Fruit fly (Drosophila melanogaster) whole organism, embryonic: Measurements from ENCODE around the gene CG31431.

Source experiments
- BEAF-32 ChIP-seq: fragments of 200-800 bp; sonication (Bioruptor generic); optimal IDR thresholded peaks from 3 replicates; lab custom pipeline; 2017; ENCODE audit warnings: missing biosample characterization, missing genetic modification characterization, mild to moderate bottlenecking, moderate library complexity, missing genetic modification reagents
- Bdp1 ChIP-seq: fragments of 200-800 bp; sonication (Bioruptor generic); optimal IDR thresholded peaks from 3 replicates; lab custom pipeline; 2016; ENCODE audit warnings: missing biosample characterization, missing genetic modification characterization
- CG10209 ChIP-seq: fragments of 200-800 bp; sonication (Bioruptor generic); optimal IDR thresholded peaks from 3 replicates; lab custom pipeline; 2017; ENCODE audit warnings: missing biosample characterization, mild to moderate bottlenecking, missing genetic modification characterization, missing genetic modification reagents
- CG10654 ChIP-seq: fragments of 200-800 bp; sonication (Bioruptor generic); optimal IDR thresholded peaks from 2 replicates; lab custom pipeline; 2016; ENCODE audit warnings: missing biosample characterization, missing genetic modification characterization
- CG11504 ChIP-seq: fragments of 200-800 bp; sonication (Bioruptor generic); optimal IDR thresholded peaks from 3 replicates; lab custom pipeline; 2019; ENCODE audit warnings: missing biosample characterization, mild to moderate bottlenecking, missing genetic modification characterization, moderate library complexity
- CG14860 ChIP-seq: fragments of 200-800 bp; sonication (Bioruptor generic); IDR thresholded peaks from 3 replicates; pipeline ENCODE4 v1.3.6; 2022; ENCODE audit warnings: missing biosample characterization, missing genetic modification characterization; ENCODE audit not compliant: partially characterized antibody
- CG14965 ChIP-seq: fragments of 200-800 bp; sonication (Bioruptor generic); optimal IDR thresholded peaks from 2 replicates; lab custom pipeline; 2016; ENCODE audit warnings: missing biosample characterization, missing genetic modification characterization, borderline replicate concordance
- CG1603 ChIP-seq: fragments of 200-800 bp; sonication (Bioruptor generic); optimal IDR thresholded peaks from 2 replicates; lab custom pipeline; 2019; ENCODE audit warnings: missing biosample characterization, mild to moderate bottlenecking, missing genetic modification characterization, moderate library complexity
- CG2120 ChIP-seq: fragments of 200-800 bp; sonication (Bioruptor generic); optimal IDR thresholded peaks from 3 replicates; lab custom pipeline; 2016; ENCODE audit warnings: missing biosample characterization, missing genetic modification characterization
- CG2875 ChIP-seq: fragments of 200-800 bp; sonication (Bioruptor generic); optimal IDR thresholded peaks from 2 replicates; lab custom pipeline; 2017; ENCODE audit warnings: missing biosample characterization, mild to moderate bottlenecking, missing genetic modification characterization, missing genetic modification reagents
- CG31224 ChIP-seq: fragments of 200-800 bp; sonication (Bioruptor generic); IDR thresholded peaks from 2 replicates; pipeline ENCODE4 v1.3.6; 2022; ENCODE audit warnings: missing biosample characterization, missing genetic modification characterization
- CG3281 ChIP-seq: fragments of 200-800 bp; sonication (Bioruptor generic); optimal IDR thresholded peaks from 3 replicates; lab custom pipeline; 2017; ENCODE audit warnings: missing biosample characterization, mild to moderate bottlenecking, missing genetic modification characterization
- CG3407 ChIP-seq: fragments of 200-800 bp; sonication (Bioruptor generic); optimal IDR thresholded peaks from 2 replicates; lab custom pipeline; 2018; ENCODE audit warnings: missing biosample characterization, mild to moderate bottlenecking, missing genetic modification characterization
- CG3847 ChIP-seq: fragments of 200-800 bp; sonication (Bioruptor generic); IDR thresholded peaks from 2 replicates; pipeline ENCODE4 v1.3.6; 2022; ENCODE audit warnings: missing biosample characterization, missing genetic modification characterization
- CG5180 ChIP-seq: fragments of 200-800 bp; sonication (Bioruptor generic); optimal IDR thresholded peaks from 3 replicates; lab custom pipeline; 2017; ENCODE audit warnings: missing biosample characterization, missing genetic modification characterization, mild to moderate bottlenecking, moderate library complexity, missing genetic modification reagents
- CG6689 ChIP-seq: fragments of 200-800 bp; sonication (Bioruptor generic); IDR thresholded peaks from 2 replicates; pipeline ENCODE4 v1.3.6; 2022; ENCODE audit warnings: missing biosample characterization, missing genetic modification characterization
- CG9797 ChIP-seq: fragments of 200-800 bp; sonication (Bioruptor generic); optimal IDR thresholded peaks from 3 replicates; lab custom pipeline; 2018; ENCODE audit warnings: missing biosample characterization, mild to moderate bottlenecking, missing genetic modification characterization
- CoRest ChIP-seq: fragments of 200-800 bp; sonication (Bioruptor generic); optimal IDR thresholded peaks from 3 replicates; lab custom pipeline; 2018; ENCODE audit warnings: missing biosample characterization, mild to moderate bottlenecking, missing genetic modification characterization, moderate library complexity
- Ets97D ChIP-seq: fragments of 200-800 bp; sonication (Bioruptor generic); optimal IDR thresholded peaks from 3 replicates; lab custom pipeline; 2016; ENCODE audit warnings: missing biosample characterization, missing genetic modification characterization
- Fer2 ChIP-seq: fragments of 200-800 bp; sonication (Bioruptor generic); optimal IDR thresholded peaks from 2 replicates; lab custom pipeline; 2018; ENCODE audit warnings: missing biosample characterization, mild to moderate bottlenecking, missing genetic modification characterization, moderate library complexity
- Hr3 ChIP-seq: fragments of 200-800 bp; sonication (Bioruptor generic); optimal IDR thresholded peaks from 3 replicates; lab custom pipeline; 2016; ENCODE audit warnings: missing biosample characterization, missing genetic modification characterization
- Lhr ChIP-seq: fragments of 200-800 bp; sonication (Bioruptor generic); optimal IDR thresholded peaks from 3 replicates; lab custom pipeline; 2017; ENCODE audit warnings: mild to moderate bottlenecking, missing biosample characterization, missing genetic modification reagents, missing genetic modification characterization
- Med ChIP-seq: fragments of 200-800 bp; sonication (Bioruptor generic); peaks from one replicate; lab custom pipeline; 2016; ENCODE audit warnings: missing biosample characterization, missing genetic modification characterization, mild to moderate bottlenecking, inconsistent platforms, moderate library complexity
- Nf-YC ChIP-seq: fragments of 200-800 bp; optimal IDR thresholded peaks from 3 replicates; lab custom pipeline; 2019; ENCODE audit warnings: missing biosample characterization, mild to moderate bottlenecking, missing genetic modification characterization, moderate library complexity
- NfI ChIP-seq: fragments of 200-800 bp; sonication (Bioruptor generic); optimal IDR thresholded peaks from 3 replicates; lab custom pipeline; 2018; ENCODE audit warnings: missing biosample characterization, mild to moderate bottlenecking, missing genetic modification characterization, moderate library complexity
- Optix ChIP-seq: fragments of 200-800 bp; sonication (Bioruptor generic); IDR thresholded peaks from 3 replicates; pipeline ENCODE4 v1.3.6; 2022; ENCODE audit warnings: missing biosample characterization, missing genetic modification characterization
- Sin3A ChIP-seq: fragments of >200 bp; optimal IDR thresholded peaks from 2 replicates; lab custom pipeline; 2018
- Xbp1 ChIP-seq: fragments of 200-800 bp; sonication (Bioruptor generic); optimal IDR thresholded peaks from 3 replicates; lab custom pipeline; 2016; ENCODE audit warnings: missing biosample characterization, mild to moderate bottlenecking, missing genetic modification characterization
- ase ChIP-seq: fragments of 200-800 bp; sonication (Bioruptor generic); IDR thresholded peaks from 3 replicates; pipeline ENCODE4 v1.3.6; 2022; ENCODE audit warnings: missing biosample characterization, missing genetic modification characterization
- ash1 ChIP-seq: fragments of 200-800 bp; sonication (Bioruptor generic); optimal IDR thresholded peaks from 2 replicates; lab custom pipeline; 2018; ENCODE audit warnings: missing biosample characterization, mild to moderate bottlenecking, missing genetic modification characterization
- chn ChIP-seq: fragments of 200-800 bp; sonication (Bioruptor generic); optimal IDR thresholded peaks from 2 replicates; lab custom pipeline; 2016; ENCODE audit warnings: missing biosample characterization, missing genetic modification characterization
- corto ChIP-seq: fragments of 200-800 bp; sonication (Bioruptor generic); optimal IDR thresholded peaks from 2 replicates; lab custom pipeline; 2016; ENCODE audit warnings: missing biosample characterization, mild to moderate bottlenecking, missing genetic modification characterization, moderate library complexity
- dimm ChIP-seq: fragments of 200-800 bp; sonication (Bioruptor generic); IDR thresholded peaks from 2 replicates; pipeline ENCODE4 v1.3.6; 2022; ENCODE audit warnings: missing biosample characterization, missing genetic modification characterization
- fd96Cb ChIP-seq: fragments of 200-800 bp; sonication (Bioruptor generic); optimal IDR thresholded peaks from 2 replicates; lab custom pipeline; 2018; ENCODE audit warnings: missing biosample characterization, mild to moderate bottlenecking, missing genetic modification characterization, moderate library complexity
- inv ChIP-seq: fragments of 200-800 bp; sonication (Bioruptor generic); IDR thresholded peaks from 2 replicates; pipeline ENCODE4 v1.3.6; 2022; ENCODE audit warnings: missing biosample characterization, missing genetic modification characterization; ENCODE audit not compliant: partially characterized antibody
- kay ChIP-seq: fragments of 200-800 bp; sonication (Bioruptor generic); optimal IDR thresholded peaks from 2 replicates; lab custom pipeline; 2016; ENCODE audit warnings: missing biosample characterization, missing genetic modification characterization
- knrl ChIP-seq: fragments of 200-800 bp; sonication (Bioruptor generic); IDR thresholded peaks from 3 replicates; pipeline ENCODE4 v1.3.6; 2022; ENCODE audit warnings: missing biosample characterization, missing genetic modification characterization; ENCODE audit not compliant: partially characterized antibody
- lab ChIP-seq: fragments of 200-800 bp; sonication (Bioruptor generic); optimal IDR thresholded peaks from 3 replicates; lab custom pipeline; 2017; ENCODE audit warnings: missing biosample characterization, missing genetic modification characterization, mild to moderate bottlenecking, moderate library complexity, missing genetic modification reagents
- lilli ChIP-seq: fragments of 200-800 bp; sonication (Bioruptor generic); optimal IDR thresholded peaks from 3 replicates; lab custom pipeline; 2016; ENCODE audit warnings: missing biosample characterization, missing genetic modification characterization
- mam ChIP-seq: fragments of 200-800 bp; sonication (Bioruptor generic); optimal IDR thresholded peaks from 3 replicates; lab custom pipeline; 2016; ENCODE audit warnings: missing biosample characterization, missing genetic modification characterization
- onecut ChIP-seq: fragments of 200-800 bp; sonication (Bioruptor generic); IDR thresholded peaks from 2 replicates; pipeline ENCODE4 v1.3.6; 2022; ENCODE audit warnings: missing biosample characterization, missing genetic modification characterization
- pho ChIP-seq: fragments of 200-800 bp; sonication (Bioruptor generic); optimal IDR thresholded peaks from 2 replicates; lab custom pipeline; 2016; ENCODE audit warnings: missing biosample characterization, missing genetic modification characterization
- phol ChIP-seq: fragments of 200-800 bp; sonication (Bioruptor generic); optimal IDR thresholded peaks from 3 replicates; lab custom pipeline; 2018; ENCODE audit warnings: missing biosample characterization, mild to moderate bottlenecking, missing genetic modification characterization, moderate library complexity
- pita ChIP-seq: fragments of 200-800 bp; sonication (Bioruptor generic); optimal IDR thresholded peaks from 2 replicates; lab custom pipeline; 2017; ENCODE audit warnings: missing biosample characterization, mild to moderate bottlenecking, missing genetic modification characterization
- pzg ChIP-seq: fragments of 200-800 bp; sonication (Bioruptor generic); optimal IDR thresholded peaks from 3 replicates; lab custom pipeline; 2018; ENCODE audit warnings: missing biosample characterization, mild to moderate bottlenecking, missing genetic modification characterization, moderate library complexity
- row ChIP-seq: fragments of 200-800 bp; sonication (Bioruptor generic); IDR thresholded peaks from 3 replicates; pipeline ENCODE4 v1.3.6; 2022; ENCODE audit warnings: missing biosample characterization, missing genetic modification characterization
- sens ChIP-seq: fragments of 200-800 bp; sonication (Bioruptor generic); peaks from one replicate; lab custom pipeline; 2016; ENCODE audit warnings: missing biosample characterization, missing genetic modification characterization
- sqz ChIP-seq: fragments of 200-800 bp; sonication (Bioruptor generic); optimal IDR thresholded peaks from 3 replicates; lab custom pipeline; 2018; ENCODE audit warnings: missing biosample characterization, mild to moderate bottlenecking, missing genetic modification characterization
- trem ChIP-seq: fragments of 200-800 bp; optimal IDR thresholded peaks from 3 replicates; lab custom pipeline; 2019; ENCODE audit warnings: missing biosample characterization, mild to moderate bottlenecking, missing genetic modification characterization, moderate library complexity
- twi ChIP-seq: fragments of 200-800 bp; optimal IDR thresholded peaks from 2 replicates; lab custom pipeline; 2019; ENCODE audit warnings: missing biosample characterization, mild to moderate bottlenecking, missing genetic modification characterization, moderate library complexity
- zfh2 ChIP-seq: fragments of 200-800 bp; sonication (Bioruptor generic); optimal IDR thresholded peaks from 2 replicates; lab custom pipeline; 2016; ENCODE audit warnings: missing biosample characterization, missing genetic modification characterization

Gene CG31431

DNA sequence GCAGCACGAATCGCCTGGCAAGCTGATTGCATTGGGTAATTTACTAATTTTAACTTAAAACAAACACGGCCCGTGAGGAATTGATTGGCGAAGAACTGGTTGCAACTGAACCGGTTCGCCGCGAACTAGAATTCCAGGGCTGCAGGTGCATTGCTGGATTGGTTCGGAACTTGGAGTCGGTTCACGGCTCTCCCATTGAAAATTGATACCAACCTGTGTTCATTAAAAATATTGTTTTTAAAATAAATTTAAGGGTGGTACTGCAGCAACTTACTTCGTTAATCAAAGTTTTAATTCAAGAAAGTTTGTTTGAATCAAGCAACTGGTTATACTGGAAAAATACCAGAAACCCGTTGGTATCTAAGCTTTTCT, 47.9 kb upstream of the CG31431 start, which contains the start of gene CASK (continued):
- TF ChIP-seq NfI (GFP tag; lab: Kevin White, UChicago) (no peak), CG3407 (GFP tag; lab: Kevin White, UChicago) (no peak), CG5180 (GFP tag; lab: Kevin White, UChicago) (no peak), ase (GFP tag; lab: Robert Waterston, UW) (no peak), dimm (GFP tag; lab: Robert Waterston, UW) (no peak), lilli (peak; percentile 2), CG10209 (GFP tag; lab: Kevin White, UChicago) (no peak), corto (GFP tag; lab: Kevin White, UChicago) (no peak), ash1 (GFP tag; lab: Kevin White, UChicago) (no peak), chn (peak; percentile 5), CG9797 (peak; percentile 85), CG1603 (tag; lab: Kevin White, UChicago) (peak; percentile 38), CG10654 (GFP tag; lab: Kevin White, UChicago) (no peak), Ets97D (GFP tag; lab: Kevin White, UChicago) (peak; percentile 57), Hr3 (GFP tag; lab: Kevin White, UChicago) (no peak), Xbp1 (peak; percentile 30), twi (tag; lab: Kevin White, UChicago) (no peak), CG14860 (GFP tag; lab: Robert Waterston, UW) (peak; percentile 4; the same call in 1 of the 3 replicates), trem (tag; lab: Kevin White, UChicago) (peak; percentile 33), CG11504 (peak; percentile 44), CG3281 (no peak), CG3847 (GFP tag; lab: Robert Waterston, UW) (0 out of 2 replicates have a peak, but pooled peaks have one; percentile 11), CoRest (tag; lab: Kevin White, UChicago) (peak; percentile 43), Bdp1 (GFP tag; lab: Kevin White, UChicago) (no peak), row (GFP tag; lab: Robert Waterston, UW) (peak; percentile 73), Nf-YC (peak; percentile 14), onecut (GFP tag; lab: Robert Waterston, UW) (peak; percentile 37), sqz (GFP tag; lab: Kevin White, UChicago) (no peak), BEAF-32 (peak; percentile 55), phol (tag; lab: Kevin White, UChicago) (peak; percentile 15), pita (GFP tag; lab: Kevin White, UChicago) (peak; percentile 33), sens (GFP tag; lab: Kevin White, UChicago) (peak; percentile 84), CG31224 (no peak), lab (peak; percentile 15), knrl (peak; percentile 60), Sin3A (peak; percentile 48), zfh2 (GFP tag; lab: Kevin White, UChicago) (peak; percentile 21), kay (GFP tag; lab: Kevin White, UChicago) (no peak), CG6689 (GFP tag; lab: Robert Waterston, UW) (no peak), CG2120 (GFP tag; lab: Kevin White, UChicago) (peak; percentile 24), mam (GFP tag; lab: Kevin White, UChicago) (peak; percentile 0), pzg (GFP tag; lab: Kevin White, UChicago) (peak; percentile 78), inv (GFP tag; lab: Robert Waterston, UW) (peak; percentile 59; the same call in 1 of the 2 replicates), Lhr (peak; percentile 71), CG2875 (GFP tag; lab: Kevin White, UChicago) (no peak), Fer2 (tag; lab: Kevin White, UChicago) (no peak), Med (GFP tag; lab: Kevin White, UChicago) (peak; percentile 75), CG14965 (no peak), fd96Cb (tag; lab: Kevin White, UChicago) (no peak), pho (GFP tag; lab: Kevin White, UChicago) (no peak), Optix (GFP tag; lab: Robert Waterston, UW) (no peak)
